Worm (Caenorhabditis elegans) whole organism, late embryonic: ENCODE results near the gene cey-4.

ENCODE experiments used
- C38D4.7 ChIP-seq: fragments of 200-800 bp; sonication (Bioruptor generic); optimal IDR thresholded peaks from 2 replicates; lab custom pipeline; 2018; ENCODE audit warnings: mild to moderate bottlenecking, missing genetic modification characterization, moderate library complexity, missing compliant biosample characterization
- K02D7.2 ChIP-seq: sonication (generic microtip); optimal IDR thresholded peaks from 2 replicates; lab custom pipeline; 2017; ENCODE audit warnings: mild to moderate bottlenecking, missing genetic modification characterization, missing compliant biosample characterization
- K09A11.1 ChIP-seq: sonication (generic microtip); optimal IDR thresholded peaks from 2 replicates; lab custom pipeline; 2017; ENCODE audit warnings: antibody characterized with exemption, mild to moderate bottlenecking, missing genetic modification characterization, missing compliant biosample characterization; ENCODE audit not compliant: insufficient read depth
- T23F11.4 ChIP-seq: fragments of 200-800 bp; sonication (Bioruptor generic); optimal IDR thresholded peaks from 2 replicates; lab custom pipeline; 2018; ENCODE audit warnings: mild to moderate bottlenecking, missing genetic modification characterization, missing compliant biosample characterization
- Y22D7AL.16 ChIP-seq: sonication (generic microtip); optimal IDR thresholded peaks from 2 replicates; lab custom pipeline; 2016; ENCODE audit warnings: missing genetic modification characterization, missing compliant biosample characterization
- ceh-14 ChIP-seq: sonication (generic microtip); optimal IDR thresholded peaks from 2 replicates; lab custom pipeline; 2016; ENCODE audit warnings: missing genotype, missing genetic modification characterization, missing compliant biosample characterization
- ceh-19 ChIP-seq: fragments of 200-800 bp; sonication (Bioruptor generic); optimal IDR thresholded peaks from 2 replicates; lab custom pipeline; 2018; ENCODE audit warnings: mild to moderate bottlenecking, missing genetic modification characterization, missing compliant biosample characterization
- ceh-2 ChIP-seq: sonication (generic microtip); optimal IDR thresholded peaks from 2 replicates; lab custom pipeline; 2016; ENCODE audit warnings: missing genotype, missing genetic modification characterization, missing compliant biosample characterization
- ceh-24 ChIP-seq: sonication (generic microtip); optimal IDR thresholded peaks from 2 replicates; lab custom pipeline; 2016; ENCODE audit warnings: mild to moderate bottlenecking, missing genetic modification characterization, missing compliant biosample characterization
- ceh-31 ChIP-seq: sonication (generic microtip); optimal IDR thresholded peaks from 2 replicates; lab custom pipeline; 2016; ENCODE audit warnings: missing genetic modification characterization, missing compliant biosample characterization
- ceh-34 ChIP-seq: sonication (generic microtip); optimal IDR thresholded peaks from 2 replicates; lab custom pipeline; 2016; ENCODE audit warnings: mild to moderate bottlenecking, missing genetic modification characterization, missing compliant biosample characterization
- ceh-45 ChIP-seq: fragments of 200-800 bp; sonication (Bioruptor generic); IDR thresholded peaks from 2 replicates; pipeline ENCODE4 v1.3.6; 2022; ENCODE audit warnings: missing genetic modification reagents, missing genetic modification characterization, missing compliant biosample characterization
- ceh-48 ChIP-seq: sonication (generic microtip); optimal IDR thresholded peaks from 2 replicates; lab custom pipeline; 2016; ENCODE audit warnings: missing genetic modification characterization, inconsistent platforms, missing compliant biosample characterization
- ceh-6 ChIP-seq: fragments of 200-800 bp; sonication (Bioruptor generic); optimal IDR thresholded peaks from 2 replicates; lab custom pipeline; 2018; ENCODE audit warnings: mild to moderate bottlenecking, missing genetic modification characterization, missing compliant biosample characterization
- ceh-9 ChIP-seq: sonication (generic microtip); optimal IDR thresholded peaks from 2 replicates; lab custom pipeline; 2016; ENCODE audit warnings: mild to moderate bottlenecking, missing genetic modification characterization, inconsistent platforms, missing compliant biosample characterization
- dmd-4 ChIP-seq: sonication (generic microtip); optimal IDR thresholded peaks from 2 replicates; lab custom pipeline; 2016; ENCODE audit warnings: borderline replicate concordance, missing genetic modification characterization, missing compliant biosample characterization
- fkh-10 ChIP-seq: fragments of 150-350 bp; optimal IDR thresholded peaks from 2 replicates; lab custom pipeline; 2014; ENCODE audit warnings: missing biosample characterization, missing genetic modification reagents, missing genetic modification characterization
- fkh-6 ChIP-seq: sonication (generic microtip); optimal IDR thresholded peaks from 2 replicates; lab custom pipeline; 2016; ENCODE audit warnings: missing genetic modification characterization, missing compliant biosample characterization
- gmeb-2 ChIP-seq: sonication (generic microtip); optimal IDR thresholded peaks from 2 replicates; lab custom pipeline; 2016; ENCODE audit warnings: missing genetic modification characterization, inconsistent platforms, missing compliant biosample characterization
- hlh-13 ChIP-seq: fragments of 200-800 bp; sonication (Bioruptor generic); optimal IDR thresholded peaks from 2 replicates; lab custom pipeline; 2018; ENCODE audit warnings: mild to moderate bottlenecking, missing genetic modification characterization, missing compliant biosample characterization
- hlh-30 ChIP-seq: sonication (generic microtip); optimal IDR thresholded peaks from 2 replicates; lab custom pipeline; 2017; ENCODE audit warnings: antibody characterized with exemption, missing genetic modification characterization, missing compliant biosample characterization; ENCODE audit not compliant: insufficient read depth
- hlh-6 ChIP-seq: sonication (generic microtip); optimal IDR thresholded peaks from 2 replicates; lab custom pipeline; 2016; ENCODE audit warnings: missing genotype, missing genetic modification characterization, missing compliant biosample characterization
- lim-6 ChIP-seq: sonication (generic microtip); optimal IDR thresholded peaks from 2 replicates; lab custom pipeline; 2016; ENCODE audit warnings: missing genetic modification characterization, missing compliant biosample characterization
- lin-11 ChIP-seq: fragments of 200-800 bp; sonication (Bioruptor generic); optimal IDR thresholded peaks from 2 replicates; lab custom pipeline; 2018; ENCODE audit warnings: mild to moderate bottlenecking, missing genetic modification characterization, missing compliant biosample characterization
- mec-3 ChIP-seq: sonication (generic microtip); optimal IDR thresholded peaks from 2 replicates; lab custom pipeline; 2016; ENCODE audit warnings: borderline replicate concordance, missing genetic modification characterization, missing compliant biosample characterization
- nhr-11 ChIP-seq: fragments of 150-350 bp; optimal IDR thresholded peaks from 2 replicates; lab custom pipeline; 2014; ENCODE audit warnings: missing biosample characterization, missing genetic modification characterization
- nhr-232 ChIP-seq: sonication (generic microtip); optimal IDR thresholded peaks from 2 replicates; lab custom pipeline; 2016; ENCODE audit warnings: missing genetic modification characterization, missing compliant biosample characterization
- odd-2 ChIP-seq: sonication (generic microtip); optimal IDR thresholded peaks from 2 replicates; lab custom pipeline; 2017; ENCODE audit warnings: antibody characterized with exemption, mild to moderate bottlenecking, missing genetic modification characterization, missing compliant biosample characterization
- pag-3 ChIP-seq: sonication (generic microtip); optimal IDR thresholded peaks from 2 replicates; lab custom pipeline; 2016; ENCODE audit warnings: missing compliant biosample characterization, missing genetic modification characterization, borderline replicate concordance
- pat-9 ChIP-seq: fragments of 200-800 bp; sonication (Bioruptor generic); optimal IDR thresholded peaks from 2 replicates; lab custom pipeline; 2018; ENCODE audit warnings: mild to moderate bottlenecking, missing genetic modification characterization, moderate library complexity, missing compliant biosample characterization
- pha-2 ChIP-seq: sonication (generic microtip); optimal IDR thresholded peaks from 2 replicates; lab custom pipeline; 2017; ENCODE audit warnings: mild to moderate bottlenecking, missing genetic modification characterization, missing compliant biosample characterization
- pha-4 ChIP-seq: fragments of 150-350 bp; optimal IDR thresholded peaks from 2 replicates; lab custom pipeline; 2018; ENCODE audit warnings: missing biosample characterization, missing genetic modification reagents, missing genetic modification characterization
- pros-1 ChIP-seq: fragments of 150-350 bp; optimal IDR thresholded peaks from 2 replicates; lab custom pipeline; 2014; ENCODE audit warnings: missing biosample characterization, missing genetic modification reagents, missing genetic modification characterization
- ref-2 ChIP-seq: sonication (generic microtip); optimal IDR thresholded peaks from 2 replicates; lab custom pipeline; 2016; ENCODE audit warnings: missing genetic modification characterization, missing compliant biosample characterization
- sdc-2 ChIP-seq: sonication (generic microtip); optimal IDR thresholded peaks from 2 replicates; lab custom pipeline; 2016; ENCODE audit warnings: missing genotype, missing genetic modification characterization, missing compliant biosample characterization
- sox-4 ChIP-seq: sonication (generic microtip); optimal IDR thresholded peaks from 2 replicates; lab custom pipeline; 2017; ENCODE audit warnings: mild to moderate bottlenecking, missing genetic modification characterization, inconsistent platforms, missing compliant biosample characterization
- syd-9 ChIP-seq: sonication (generic microtip); optimal IDR thresholded peaks from 2 replicates; lab custom pipeline; 2016; ENCODE audit warnings: mild to moderate bottlenecking, missing genetic modification characterization, moderate library complexity, missing compliant biosample characterization
- unc-3 ChIP-seq, 2 experiments: fragments of 200-800 bp in 1 of 2; sonication (Bioruptor generic) in 1 of 2; sonication (generic microtip) in 1 of 2; conservative IDR thresholded peaks in 1 of 2; optimal IDR thresholded peaks in 1 of 2; 2 replicates each; pipeline versions ENCODE4 v1.3.6 to Lab custom; 2016 to 2022; ENCODE audit warnings: missing compliant biosample characterization in 2 of 2, missing genetic modification characterization in 2 of 2, missing genetic modification reagents in 1 of 2
- unc-42 ChIP-seq: sonication (generic microtip); optimal IDR thresholded peaks from 2 replicates; lab custom pipeline; 2016; ENCODE audit warnings: missing genotype, missing genetic modification characterization, missing compliant biosample characterization
- unc-55 ChIP-seq: sonication (generic microtip); optimal IDR thresholded peaks from 2 replicates; lab custom pipeline; 2017; ENCODE audit warnings: missing biosample characterization, missing genetic modification reagents, missing genetic modification characterization
- unc-86 ChIP-seq: sonication (generic microtip); optimal IDR thresholded peaks from 2 replicates; lab custom pipeline; 2016; ENCODE audit warnings: missing genetic modification characterization, missing compliant biosample characterization
- zip-5 ChIP-seq: sonication (generic microtip); optimal IDR thresholded peaks from 2 replicates; lab custom pipeline; 2016; ENCODE audit warnings: missing genetic modification characterization, missing compliant biosample characterization

cey-4 gene

DNA sequence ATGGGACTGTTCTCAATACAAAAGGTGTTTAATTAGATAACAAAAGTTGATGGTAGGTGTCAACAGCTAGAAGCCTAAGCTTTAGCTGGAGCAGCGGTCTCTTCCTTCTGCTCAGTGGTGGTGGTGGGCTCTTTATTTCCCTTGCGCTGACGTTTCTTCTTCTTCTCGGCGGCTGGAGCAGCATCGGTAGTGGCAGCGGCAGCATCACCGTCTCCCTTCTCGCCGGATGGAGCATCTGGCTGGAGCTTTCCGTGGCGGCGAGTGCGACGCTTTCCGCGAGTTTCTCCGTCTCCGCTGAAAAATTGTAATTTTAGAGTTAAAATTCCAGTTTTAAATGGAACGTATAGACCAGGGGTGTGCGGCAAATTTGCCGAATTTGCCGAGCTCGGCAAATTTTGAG lies 1.4 kb downstream of the cey-4 start:
- TF ChIP-seq pag-3 (no peak), pha-2 (no peak), unc-55 (GFP tag; lab: Kevin White, UChicago) (no peak), Y22D7AL.16 (tag; lab: Kevin White, UChicago) (no peak), unc-42 (tag; lab: Kevin White, UChicago) (no peak), ceh-14 (tag; lab: Kevin White, UChicago) (no peak), sox-4 (tag; lab: Kevin White, UChicago) (no peak), ceh-45 (GFP tag; lab: Robert Waterston, UW) (no peak), nhr-232 (tag; lab: Kevin White, UChicago) (no peak), mec-3 (tag; lab: Kevin White, UChicago) (no peak), nhr-11 (tag; lab: Kevin White, UChicago) (no peak), syd-9 (tag; lab: Kevin White, UChicago) (no peak)

DNA sequence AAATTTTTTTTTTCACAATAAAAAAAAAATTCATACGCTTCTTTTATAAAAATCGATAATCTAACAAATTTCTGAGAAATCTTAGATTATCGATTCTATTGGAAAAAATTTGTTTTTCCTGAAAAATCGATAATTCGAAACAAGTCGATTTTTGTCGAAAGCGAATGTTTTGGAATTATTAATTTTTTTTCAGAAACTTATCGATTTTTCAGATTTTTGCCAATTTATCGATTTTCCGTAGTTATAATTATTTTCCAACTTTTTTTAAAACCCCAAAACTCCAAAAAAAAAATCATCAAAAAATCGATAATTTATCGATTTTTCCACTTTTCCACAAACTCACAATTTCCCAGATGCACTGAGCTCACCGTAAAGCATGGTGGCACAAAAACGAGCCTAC lies 7.1 kb downstream of the cey-4 start:
- no peak for TF ChIP-seq unc-42 (tag; lab: Kevin White, UChicago)
- peak; percentile 42 for TF ChIP-seq ceh-48 (tag; lab: Kevin White, UChicago)

DNA sequence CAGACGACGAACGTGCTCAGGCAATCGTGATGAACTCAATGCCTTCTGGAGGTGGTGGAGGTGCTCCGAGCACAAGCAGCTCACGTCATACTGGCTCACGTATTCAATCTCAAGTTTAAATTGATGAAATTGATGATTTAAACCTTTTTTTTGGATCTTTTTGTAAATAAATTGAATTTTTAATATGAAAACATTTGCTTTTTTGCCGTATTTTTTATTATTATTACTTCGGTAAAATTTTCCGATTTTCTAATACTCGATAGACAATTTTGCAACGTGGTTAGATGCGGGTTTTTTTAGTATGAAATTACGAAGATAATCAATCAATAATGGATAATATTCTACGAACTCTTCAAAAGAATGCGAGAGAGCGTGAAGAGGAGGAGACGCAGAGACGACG lies 10.5 kb downstream of the cey-4 start, which contains the start of gene oxi-1:
oxi-1 (plus strand) TSS at position 301 of the 400 bp plus-strand sequence.
- TF ChIP-seq pat-9 (tag; lab: Kevin White, UChicago) = no peak
- no peak for TF ChIP-seq sdc-2 (tag; lab: Kevin White, UChicago)
- no peak for TF ChIP-seq fkh-10
- TF ChIP-seq odd-2 (tag; lab: Kevin White, UChicago) = no peak
- TF ChIP-seq unc-3 (GFP tag; conservative IDR thresholded peaks at IDR 0.05; lab: Robert Waterston, UW) = no peak
- no peak for TF ChIP-seq unc-3 (tag; optimal IDR thresholded peaks at IDR 0.05; lab: Kevin White, UChicago)
- no peak for TF ChIP-seq ceh-48 (tag; lab: Kevin White, UChicago)
- TF ChIP-seq ceh-19 = no peak
- TF ChIP-seq lin-11 (tag; lab: Kevin White, UChicago) = no peak
- TF ChIP-seq unc-86 = no peak
- no peak for TF ChIP-seq pha-2
- TF ChIP-seq, all 69 proteins: peak for 0

DNA sequence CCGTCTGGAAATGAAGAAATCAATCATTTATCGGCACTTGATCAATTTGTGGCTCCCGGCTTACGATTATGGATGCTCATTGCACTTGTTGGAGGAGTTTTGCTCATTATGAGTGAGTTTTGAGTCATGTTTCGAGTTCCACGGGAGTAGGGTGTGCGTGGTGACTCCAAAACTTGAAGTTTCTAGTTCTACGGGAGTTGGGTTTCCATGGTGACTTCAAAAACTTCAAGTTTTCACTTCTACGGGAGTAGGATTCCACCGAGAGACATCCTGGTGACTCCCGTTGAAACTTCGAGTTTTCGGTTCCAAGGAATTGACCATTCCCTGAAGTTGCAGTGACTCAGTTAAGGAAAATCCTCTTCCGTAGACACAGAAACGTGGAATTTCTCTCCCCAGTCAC lies 11.7 kb downstream of the cey-4 start:
- TF ChIP-seq fkh-6 (tag; lab: Kevin White, UChicago) (peak; percentile 73), ceh-2 (peak; percentile 97), ceh-14 (tag; lab: Kevin White, UChicago) (peak; percentile 96), pha-2 (peak; percentile 58), ceh-34 (peak; percentile 91), T23F11.4 (GFP tag; lab: Kevin White, UChicago) (no peak), hlh-13 (GFP tag; lab: Kevin White, UChicago) (peak; percentile 30), ceh-9 (tag; lab: Kevin White, UChicago) (no peak), dmd-4 (peak; percentile 95), K02D7.2 (tag; lab: Kevin White, UChicago) (no peak), lin-11 (tag; lab: Kevin White, UChicago) (no peak), zip-5 (tag; lab: Kevin White, UChicago) (peak; percentile 93), pros-1 (tag; lab: Kevin White, UChicago) (no peak), pat-9 (tag; lab: Kevin White, UChicago) (no peak), ref-2 (tag; lab: Kevin White, UChicago) (peak; percentile 95), unc-3 (GFP tag; conservative IDR thresholded peaks at IDR 0.05; lab: Robert Waterston, UW) (no peak), unc-3 (tag; optimal IDR thresholded peaks at IDR 0.05; lab: Kevin White, UChicago) (peak; percentile 49), syd-9 (tag; lab: Kevin White, UChicago) (peak; percentile 61), ceh-48 (tag; lab: Kevin White, UChicago) (peak; percentile 24), nhr-11 (tag; lab: Kevin White, UChicago) (no peak), fkh-10 (no peak), K09A11.1 (tag; lab: Kevin White, UChicago) (no peak), mec-3 (tag; lab: Kevin White, UChicago) (peak; percentile 96), Y22D7AL.16 (tag; lab: Kevin White, UChicago) (peak; percentile 46), hlh-6 (peak; percentile 85), pha-4 (no peak), ceh-31 (tag; lab: Kevin White, UChicago) (peak; percentile 99), ceh-24 (tag; lab: Kevin White, UChicago) (no peak), nhr-232 (tag; lab: Kevin White, UChicago) (peak; percentile 2), hlh-30 (tag; lab: Kevin White, UChicago) (no peak), ceh-6 (peak; percentile 60), lim-6 (peak; percentile 94), gmeb-2 (peak; percentile 0), ceh-19 (peak; percentile 53), C38D4.7 (peak; percentile 56)
